Worm (Caenorhabditis elegans) whole organism, late embryonic: Measurements from ENCODE around the gene sru-24.

Experiments used
- C08G9.2 ChIP-seq: sonication (generic microtip); optimal IDR thresholded peaks from 2 replicates; lab custom pipeline; 2016; ENCODE audit warnings: mild to moderate bottlenecking, missing genetic modification characterization, moderate library complexity, missing compliant biosample characterization
- F13H6.1 ChIP-seq: sonication (generic microtip); optimal IDR thresholded peaks from 2 replicates; lab custom pipeline; 2016; ENCODE audit warnings: missing genetic modification characterization, missing compliant biosample characterization
- K02D7.2 ChIP-seq: sonication (generic microtip); optimal IDR thresholded peaks from 2 replicates; lab custom pipeline; 2017; ENCODE audit warnings: mild to moderate bottlenecking, missing genetic modification characterization, missing compliant biosample characterization
- K09A11.1 ChIP-seq: sonication (generic microtip); optimal IDR thresholded peaks from 2 replicates; lab custom pipeline; 2017; ENCODE audit warnings: antibody characterized with exemption, mild to moderate bottlenecking, missing genetic modification characterization, missing compliant biosample characterization; ENCODE audit not compliant: insufficient read depth
- T23F11.4 ChIP-seq: fragments of 200-800 bp; sonication (Bioruptor generic); optimal IDR thresholded peaks from 2 replicates; lab custom pipeline; 2018; ENCODE audit warnings: mild to moderate bottlenecking, missing genetic modification characterization, missing compliant biosample characterization
- Y22D7AL.16 ChIP-seq: sonication (generic microtip); optimal IDR thresholded peaks from 2 replicates; lab custom pipeline; 2016; ENCODE audit warnings: missing genetic modification characterization, missing compliant biosample characterization
- ama-1 ChIP-seq: fragments of 150-350 bp; optimal IDR thresholded peaks from 2 replicates; lab custom pipeline; 2014
- ceh-14 ChIP-seq: sonication (generic microtip); optimal IDR thresholded peaks from 2 replicates; lab custom pipeline; 2016; ENCODE audit warnings: missing genotype, missing genetic modification characterization, missing compliant biosample characterization
- ceh-18 ChIP-seq: sonication (generic microtip); optimal IDR thresholded peaks from 2 replicates; lab custom pipeline; 2016; ENCODE audit warnings: missing genetic modification characterization, missing compliant biosample characterization
- ceh-22 ChIP-seq: sonication (generic microtip); optimal IDR thresholded peaks from 2 replicates; lab custom pipeline; 2017; ENCODE audit warnings: missing biosample characterization, missing genetic modification characterization
- ceh-30 ChIP-seq: fragments of 150-350 bp; optimal IDR thresholded peaks from 2 replicates; lab custom pipeline; 2014; ENCODE audit warnings: missing biosample characterization, missing genetic modification characterization
- ceh-31 ChIP-seq: sonication (generic microtip); optimal IDR thresholded peaks from 2 replicates; lab custom pipeline; 2016; ENCODE audit warnings: missing genetic modification characterization, missing compliant biosample characterization
- ceh-34 ChIP-seq: sonication (generic microtip); optimal IDR thresholded peaks from 2 replicates; lab custom pipeline; 2016; ENCODE audit warnings: mild to moderate bottlenecking, missing genetic modification characterization, missing compliant biosample characterization
- ceh-6 ChIP-seq: fragments of 200-800 bp; sonication (Bioruptor generic); optimal IDR thresholded peaks from 2 replicates; lab custom pipeline; 2018; ENCODE audit warnings: mild to moderate bottlenecking, missing genetic modification characterization, missing compliant biosample characterization
- ceh-9 ChIP-seq: sonication (generic microtip); optimal IDR thresholded peaks from 2 replicates; lab custom pipeline; 2016; ENCODE audit warnings: mild to moderate bottlenecking, missing genetic modification characterization, inconsistent platforms, missing compliant biosample characterization
- che-1 ChIP-seq: sonication (generic microtip); optimal IDR thresholded peaks from 2 replicates; lab custom pipeline; 2016; ENCODE audit warnings: mild to moderate bottlenecking, missing genetic modification characterization, missing compliant biosample characterization
- dmd-4 ChIP-seq: sonication (generic microtip); optimal IDR thresholded peaks from 2 replicates; lab custom pipeline; 2016; ENCODE audit warnings: borderline replicate concordance, missing genetic modification characterization, missing compliant biosample characterization
- elt-4 ChIP-seq: sonication (generic microtip); optimal IDR thresholded peaks from 2 replicates; lab custom pipeline; 2016; ENCODE audit warnings: missing genetic modification characterization, missing compliant biosample characterization
- ets-4 ChIP-seq: sonication (generic microtip); optimal IDR thresholded peaks from 2 replicates; lab custom pipeline; 2016; ENCODE audit warnings: missing genetic modification characterization, missing compliant biosample characterization
- fax-1 ChIP-seq: sonication (generic microtip); optimal IDR thresholded peaks from 2 replicates; lab custom pipeline; 2016; ENCODE audit warnings: missing genotype, missing genetic modification characterization, missing compliant biosample characterization
- gmeb-2 ChIP-seq: sonication (generic microtip); optimal IDR thresholded peaks from 2 replicates; lab custom pipeline; 2016; ENCODE audit warnings: missing genetic modification characterization, inconsistent platforms, missing compliant biosample characterization
- hlh-15 ChIP-seq: sonication (generic microtip); optimal IDR thresholded peaks from 2 replicates; lab custom pipeline; 2016; ENCODE audit warnings: missing genetic modification characterization, missing compliant biosample characterization
- lim-6 ChIP-seq: sonication (generic microtip); optimal IDR thresholded peaks from 2 replicates; lab custom pipeline; 2016; ENCODE audit warnings: missing genetic modification characterization, missing compliant biosample characterization
- lin-11 ChIP-seq: fragments of 200-800 bp; sonication (Bioruptor generic); optimal IDR thresholded peaks from 2 replicates; lab custom pipeline; 2018; ENCODE audit warnings: mild to moderate bottlenecking, missing genetic modification characterization, missing compliant biosample characterization
- madf-2 ChIP-seq: sonication (generic microtip); optimal IDR thresholded peaks from 2 replicates; lab custom pipeline; 2017; ENCODE audit warnings: missing genetic modification characterization, missing compliant biosample characterization
- mec-3 ChIP-seq: sonication (generic microtip); optimal IDR thresholded peaks from 2 replicates; lab custom pipeline; 2016; ENCODE audit warnings: borderline replicate concordance, missing genetic modification characterization, missing compliant biosample characterization
- nfya-1 ChIP-seq: sonication (generic microtip); optimal IDR thresholded peaks from 2 replicates; lab custom pipeline; 2017; ENCODE audit warnings: missing genetic modification characterization, mild to moderate bottlenecking, missing compliant biosample characterization, antibody characterized with exemption, moderate library complexity
- nhr-11 ChIP-seq: fragments of 150-350 bp; optimal IDR thresholded peaks from 2 replicates; lab custom pipeline; 2014; ENCODE audit warnings: missing biosample characterization, missing genetic modification characterization
- npax-4 ChIP-seq: sonication (generic microtip); optimal IDR thresholded peaks from 2 replicates; lab custom pipeline; 2016; ENCODE audit warnings: missing genetic modification characterization, missing compliant biosample characterization
- pag-3 ChIP-seq: sonication (generic microtip); optimal IDR thresholded peaks from 2 replicates; lab custom pipeline; 2016; ENCODE audit warnings: missing compliant biosample characterization, missing genetic modification characterization, borderline replicate concordance
- pha-4 ChIP-seq: fragments of 150-350 bp; optimal IDR thresholded peaks from 2 replicates; lab custom pipeline; 2018; ENCODE audit warnings: missing biosample characterization, missing genetic modification reagents, missing genetic modification characterization
- pros-1 ChIP-seq: fragments of 150-350 bp; optimal IDR thresholded peaks from 2 replicates; lab custom pipeline; 2014; ENCODE audit warnings: missing biosample characterization, missing genetic modification reagents, missing genetic modification characterization
- sox-2 ChIP-seq: fragments of 200-800 bp; sonication (Bioruptor generic); IDR thresholded peaks from 2 replicates; pipeline ENCODE4 v1.3.6; 2022; ENCODE audit warnings: missing genetic modification reagents, missing genetic modification characterization, missing compliant biosample characterization
- sox-4 ChIP-seq: sonication (generic microtip); optimal IDR thresholded peaks from 2 replicates; lab custom pipeline; 2017; ENCODE audit warnings: mild to moderate bottlenecking, missing genetic modification characterization, inconsistent platforms, missing compliant biosample characterization
- syd-9 ChIP-seq: sonication (generic microtip); optimal IDR thresholded peaks from 2 replicates; lab custom pipeline; 2016; ENCODE audit warnings: mild to moderate bottlenecking, missing genetic modification characterization, moderate library complexity, missing compliant biosample characterization
- tbx-2 ChIP-seq: sonication (generic microtip); optimal IDR thresholded peaks from 2 replicates; lab custom pipeline; 2016; ENCODE audit warnings: missing genetic modification characterization, missing compliant biosample characterization
- unc-86 ChIP-seq: sonication (generic microtip); optimal IDR thresholded peaks from 2 replicates; lab custom pipeline; 2016; ENCODE audit warnings: missing genetic modification characterization, missing compliant biosample characterization
- zip-5 ChIP-seq: sonication (generic microtip); optimal IDR thresholded peaks from 2 replicates; lab custom pipeline; 2016; ENCODE audit warnings: missing genetic modification characterization, missing compliant biosample characterization

sru-24 gene

ce11 chrV:702260-702659 is 31.0 kb upstream of the sru-24 start, which contains the start of gene srbc-37:
Gene srbc-37 (plus strand): TSS chrV:702560.
- TF ChIP-seq T23F11.4 (no peak), pros-1 (no peak), dmd-4 (tag; lab: Kevin White, UChicago) (no peak), nfya-1 (tag; lab: Kevin White, UChicago) (no peak), ceh-14 (tag; lab: Kevin White, UChicago) (no peak), mec-3 (no peak), K02D7.2 (tag; lab: Kevin White, UChicago) (no peak), zip-5 (tag; lab: Kevin White, UChicago) (no peak), sox-2 (GFP tag; lab: Robert Waterston, UW) (no peak), npax-4 (tag; lab: Kevin White, UChicago) (no peak), unc-86 (no peak)

- no peak for TF ChIP-seq ama-1 (lab: Kevin White, UChicago)
- no peak for TF ChIP-seq ceh-18 (tag; lab: Kevin White, UChicago)
- no peak for TF ChIP-seq lin-11 (tag; lab: Kevin White, UChicago)
- TF ChIP-seq Y22D7AL.16 (tag; lab: Kevin White, UChicago): no peak
These were observed 28.4 kb upstream of the sru-24 start, which contains the start of the genes ugt-29 and srx-5 for ce11 chrV:699489-700129. Gene ugt-29 (minus strand): TSS chrV:699589. Gene srx-5 (plus strand): TSS chrV:700079.

- no peak for TF ChIP-seq K09A11.1 (tag; lab: Kevin White, UChicago)
- TF ChIP-seq K02D7.2 (tag; lab: Kevin White, UChicago): no peak
These were observed 27.8 kb upstream of the sru-24 start for ce11 chrV:699051-699450.

- no peak for TF ChIP-seq pag-3 (tag; lab: Kevin White, UChicago)
- TF ChIP-seq syd-9 (tag; lab: Kevin White, UChicago): no peak
- TF ChIP-seq tbx-2 (tag; lab: Kevin White, UChicago): no peak
These were observed 24.7 kb upstream of the sru-24 start, which contains the start of gene srj-52 for ce11 chrV:695914-696313. Gene srj-52 (minus strand): TSS chrV:696014.

- TF ChIP-seq unc-86: no peak
- TF ChIP-seq ceh-9: no peak
- TF ChIP-seq ceh-34: no peak
- no peak for TF ChIP-seq madf-2 (tag; lab: Kevin White, UChicago)
- no peak for TF ChIP-seq lim-6 (tag; lab: Kevin White, UChicago)
- TF ChIP-seq sox-4 (tag; lab: Kevin White, UChicago): no peak
- TF ChIP-seq pros-1: no peak
- TF ChIP-seq ama-1 (lab: Kevin White, UChicago): no peak
- no peak for TF ChIP-seq tbx-2 (tag; lab: Kevin White, UChicago)
- no peak for TF ChIP-seq C08G9.2 (tag; lab: Kevin White, UChicago)
- no peak for TF ChIP-seq ceh-6
- TF ChIP-seq hlh-15 (tag; lab: Kevin White, UChicago): no peak
- TF ChIP-seq ceh-18 (tag; lab: Kevin White, UChicago): no peak
- no peak for TF ChIP-seq mec-3
- no peak for TF ChIP-seq K02D7.2 (tag; lab: Kevin White, UChicago)
- TF ChIP-seq ceh-22 (tag; lab: Kevin White, UChicago): no peak
These were observed 23.4 kb upstream of the sru-24 start, which contains the start of gene srj-53 for ce11 chrV:694625-695024. Gene srj-53 (minus strand): TSS chrV:694725.

ce11 chrV:692720-693422 is 21.6 kb upstream of the sru-24 start, which contains the start of gene srx-4:
Gene srx-4 (minus strand): TSS chrV:692770.
- TF ChIP-seq ceh-30 (tag; lab: Kevin White, UChicago): no peak
- no peak for TF ChIP-seq ets-4 (tag; lab: Kevin White, UChicago)
- no peak for TF ChIP-seq fax-1 (tag; lab: Kevin White, UChicago)
- no peak for TF ChIP-seq ceh-31 (tag; lab: Kevin White, UChicago)
- no peak for TF ChIP-seq pha-4
- no peak for TF ChIP-seq gmeb-2
- TF ChIP-seq F13H6.1: no peak
- TF ChIP-seq sox-2 (GFP tag; lab: Robert Waterston, UW): no peak
- TF ChIP-seq che-1 (tag; lab: Kevin White, UChicago): no peak
- TF ChIP-seq ama-1 (lab: Kevin White, UChicago): no peak
- no peak for TF ChIP-seq nhr-11 (tag; lab: Kevin White, UChicago)
- TF ChIP-seq hlh-15 (tag; lab: Kevin White, UChicago): no peak
- TF ChIP-seq ceh-14 (tag; lab: Kevin White, UChicago): no peak
- TF ChIP-seq tbx-2 (tag; lab: Kevin White, UChicago): no peak
- no peak for TF ChIP-seq dmd-4 (tag; lab: Kevin White, UChicago)
- TF ChIP-seq T23F11.4: no peak
- TF ChIP-seq elt-4: no peak
- TF ChIP-seq, all 69 proteins: peak for 0
